Fruit fly (Drosophila melanogaster) whole organism, embryonic: ENCODE measurements around the gene CG14818.

Experiments used
- Ada2b ChIP-seq: fragments of 200-800 bp; sonication (Bioruptor generic); IDR thresholded peaks from 2 replicates; pipeline ENCODE4 v1.3.6; 2022; ENCODE audit warnings: missing biosample characterization, missing genetic modification characterization
- Asciz ChIP-seq: fragments of 200-800 bp; sonication (Bioruptor generic); optimal IDR thresholded peaks from 2 replicates; lab custom pipeline; 2017; ENCODE audit warnings: missing biosample characterization, mild to moderate bottlenecking, missing genetic modification characterization, missing genetic modification reagents
- Bgb ChIP-seq: fragments of 200-800 bp; sonication (Bioruptor generic); IDR thresholded peaks from 2 replicates; pipeline ENCODE4 v1.3.6; 2022; ENCODE audit warnings: missing biosample characterization, missing genetic modification characterization; ENCODE audit not compliant: partially characterized antibody
- Bteb2 ChIP-seq: fragments of 200-800 bp; sonication (Bioruptor generic); optimal IDR thresholded peaks from 2 replicates; lab custom pipeline; 2016; ENCODE audit warnings: missing biosample characterization, missing genetic modification characterization
- CG1024 ChIP-seq: fragments of 200-800 bp; sonication (Bioruptor generic); IDR thresholded peaks from 2 replicates; pipeline ENCODE4 v1.3.6; 2022; ENCODE audit warnings: missing biosample characterization, missing genetic modification characterization
- CG10267 ChIP-seq: fragments of 200-800 bp; sonication (Bioruptor generic); optimal IDR thresholded peaks from 2 replicates; lab custom pipeline; 2018; ENCODE audit warnings: missing biosample characterization, mild to moderate bottlenecking, missing genetic modification characterization, moderate library complexity
- CG10565 ChIP-seq: fragments of 200-800 bp; sonication (Bioruptor generic); optimal IDR thresholded peaks from 3 replicates; lab custom pipeline; 2016; ENCODE audit warnings: missing biosample characterization, mild to moderate bottlenecking, missing genetic modification characterization
- CG10959 ChIP-seq: fragments of 200-800 bp; sonication (Bioruptor generic); IDR thresholded peaks from 2 replicates; pipeline ENCODE4 v1.3.6; 2022; ENCODE audit warnings: missing biosample characterization, missing genetic modification characterization
- CG12236 ChIP-seq: fragments of 200-800 bp; sonication (Bioruptor generic); optimal IDR thresholded peaks from 2 replicates; lab custom pipeline; 2016; ENCODE audit warnings: missing biosample characterization, missing genetic modification characterization
- CG12299 ChIP-seq: fragments of 200-800 bp; sonication (Bioruptor generic); optimal IDR thresholded peaks from 2 replicates; lab custom pipeline; 2018; ENCODE audit warnings: missing biosample characterization, mild to moderate bottlenecking, missing genetic modification characterization
- CG14014 ChIP-seq: fragments of 200-800 bp; sonication (Bioruptor generic); IDR thresholded peaks from 2 replicates; pipeline ENCODE4 v1.3.6; 2022; ENCODE audit warnings: missing biosample characterization, missing genetic modification characterization
- CG14667 ChIP-seq: fragments of 200-800 bp; sonication (Bioruptor generic); IDR thresholded peaks from 2 replicates; pipeline ENCODE4 v1.3.6; 2022; ENCODE audit warnings: missing biosample characterization, missing genetic modification characterization
- CG14710 ChIP-seq: fragments of 200-800 bp; sonication (Bioruptor generic); optimal IDR thresholded peaks from 3 replicates; lab custom pipeline; 2019; ENCODE audit warnings: missing biosample characterization, mild to moderate bottlenecking, missing genetic modification characterization, moderate library complexity
- CG1647 ChIP-seq: fragments of 200-800 bp; sonication (Bioruptor generic); optimal IDR thresholded peaks from 3 replicates; lab custom pipeline; 2016; ENCODE audit warnings: missing biosample characterization, missing genetic modification characterization
- CG17802 ChIP-seq: fragments of 200-800 bp; sonication (Bioruptor generic); optimal IDR thresholded peaks from 2 replicates; lab custom pipeline; 2018; ENCODE audit warnings: missing biosample characterization, mild to moderate bottlenecking, missing genetic modification characterization, moderate library complexity
- CG2712 ChIP-seq: fragments of 200-800 bp; optimal IDR thresholded peaks from 3 replicates; lab custom pipeline; 2019; ENCODE audit warnings: missing biosample characterization, mild to moderate bottlenecking, missing genetic modification characterization, moderate library complexity
- CG30431 ChIP-seq: fragments of 200-800 bp; sonication (Bioruptor generic); optimal IDR thresholded peaks from 2 replicates; lab custom pipeline; 2017; ENCODE audit warnings: missing biosample characterization, missing genetic modification characterization
- CG4328 ChIP-seq: fragments of 200-800 bp; sonication (Bioruptor generic); optimal IDR thresholded peaks from 3 replicates; lab custom pipeline; 2017; ENCODE audit warnings: missing biosample characterization, missing genetic modification reagents, missing genetic modification characterization
- CG7271 ChIP-seq: fragments of 200-800 bp; sonication (Bioruptor generic); optimal IDR thresholded peaks from 2 replicates; lab custom pipeline; 2018; ENCODE audit warnings: missing biosample characterization, mild to moderate bottlenecking, missing genetic modification characterization, moderate library complexity
- CG7963 ChIP-seq: fragments of 200-800 bp; sonication (Bioruptor generic); IDR thresholded peaks from 3 replicates; pipeline ENCODE4 v1.3.6; 2022; ENCODE audit warnings: missing biosample characterization, missing genetic modification characterization; ENCODE audit not compliant: partially characterized antibody
- Dfd ChIP-seq, 2 experiments: fragments of >200 bp; optimal IDR thresholded peaks; 2 replicates each; lab custom pipeline; 2017; ENCODE audit warnings: missing biosample characterization in 2 of 2, missing genetic modification characterization in 2 of 2
- Dip2 ChIP-seq: fragments of 200-800 bp; sonication (Bioruptor generic); IDR thresholded peaks from 2 replicates; pipeline ENCODE4 v1.3.6; 2022; ENCODE audit warnings: missing biosample characterization, missing genetic modification characterization
- Fer3 ChIP-seq: fragments of 200-800 bp; sonication (Bioruptor generic); optimal IDR thresholded peaks from 2 replicates; lab custom pipeline; 2018; ENCODE audit warnings: missing biosample characterization, mild to moderate bottlenecking, missing genetic modification characterization, moderate library complexity
- H15 ChIP-seq: fragments of 200-800 bp; sonication (Bioruptor generic); IDR thresholded peaks from 3 replicates; pipeline ENCODE4 v1.3.6; 2022; ENCODE audit warnings: missing biosample characterization, missing genetic modification characterization
- HHEX ChIP-seq: fragments of 200-800 bp; sonication (Bioruptor generic); optimal IDR thresholded peaks from 3 replicates; lab custom pipeline; 2017; ENCODE audit warnings: missing biosample characterization, mild to moderate bottlenecking, missing genetic modification characterization, missing genetic modification reagents
- HLH54F ChIP-seq: fragments of 200-800 bp; sonication (Bioruptor generic); optimal IDR thresholded peaks from 3 replicates; lab custom pipeline; 2016; ENCODE audit warnings: missing biosample characterization, missing genetic modification characterization
- HmgD ChIP-seq: fragments of 200-800 bp; sonication (Bioruptor generic); optimal IDR thresholded peaks from 3 replicates; lab custom pipeline; 2016; ENCODE audit warnings: missing biosample characterization, missing genetic modification characterization
- Jarid2 ChIP-seq: fragments of 200-800 bp; sonication (Bioruptor generic); optimal IDR thresholded peaks from 3 replicates; lab custom pipeline; 2017; ENCODE audit warnings: mild to moderate bottlenecking, missing biosample characterization, missing genetic modification reagents, missing genetic modification characterization
- NFAT ChIP-seq: fragments of 200-800 bp; sonication (Bioruptor generic); IDR thresholded peaks from 2 replicates; pipeline ENCODE4 v1.3.6; 2022; ENCODE audit warnings: missing biosample characterization, missing genetic modification characterization
- Ravus ChIP-seq: fragments of 200-800 bp; sonication (Bioruptor generic); IDR thresholded peaks from 2 replicates; pipeline ENCODE4 v1.3.6; 2022; ENCODE audit warnings: missing biosample characterization, missing genetic modification characterization
- Six4 ChIP-seq: fragments of 200-800 bp; sonication (Bioruptor generic); optimal IDR thresholded peaks from 2 replicates; lab custom pipeline; 2016; ENCODE audit warnings: missing biosample characterization, missing genetic modification characterization
- Vsx1 ChIP-seq: fragments of 200-800 bp; sonication (Bioruptor generic); optimal IDR thresholded peaks from 2 replicates; lab custom pipeline; 2017; ENCODE audit warnings: missing biosample characterization, mild to moderate bottlenecking, missing genetic modification characterization, missing genetic modification reagents
- btn ChIP-seq: fragments of 200-800 bp; sonication (Bioruptor generic); optimal IDR thresholded peaks from 2 replicates; lab custom pipeline; 2016; ENCODE audit warnings: missing biosample characterization, missing genetic modification characterization
- caup ChIP-seq: fragments of 200-800 bp; sonication (Bioruptor generic); optimal IDR thresholded peaks from 3 replicates; lab custom pipeline; 2017; ENCODE audit warnings: missing biosample characterization, mild to moderate bottlenecking, missing genetic modification characterization, moderate library complexity; ENCODE audit not compliant: severe bottlenecking
- exex ChIP-seq: fragments of 200-800 bp; sonication (Bioruptor generic); optimal IDR thresholded peaks from 4 replicates; lab custom pipeline; 2018; ENCODE audit warnings: missing biosample characterization, mild to moderate bottlenecking, missing genetic modification characterization, moderate library complexity
- gcm ChIP-seq: fragments of 200-800 bp; sonication (Bioruptor generic); optimal IDR thresholded peaks from 2 replicates; lab custom pipeline; 2019; ENCODE audit warnings: missing biosample characterization, mild to moderate bottlenecking, missing genetic modification characterization, moderate library complexity
- gem ChIP-seq: fragments of 200-800 bp; sonication (Bioruptor generic); optimal IDR thresholded peaks from 2 replicates; lab custom pipeline; 2019; ENCODE audit warnings: missing biosample characterization, mild to moderate bottlenecking, missing genetic modification characterization, moderate library complexity
- gsb ChIP-seq: fragments of 200-800 bp; sonication (Bioruptor generic); IDR thresholded peaks from 2 replicates; pipeline ENCODE4 v1.3.6; 2022; ENCODE audit warnings: missing biosample characterization, missing genetic modification characterization
- h ChIP-seq: fragments of >200 bp; optimal IDR thresholded peaks from 2 replicates; lab custom pipeline; 2017
- jumu ChIP-seq: fragments of 200-800 bp; sonication (Bioruptor generic); optimal IDR thresholded peaks from 3 replicates; lab custom pipeline; 2016; ENCODE audit warnings: missing biosample characterization, missing genetic modification characterization
- kay ChIP-seq: fragments of 200-800 bp; sonication (Bioruptor generic); optimal IDR thresholded peaks from 2 replicates; lab custom pipeline; 2016; ENCODE audit warnings: missing biosample characterization, missing genetic modification characterization
- pum ChIP-seq: fragments of 200-800 bp; sonication (Bioruptor generic); optimal IDR thresholded peaks from 2 replicates; lab custom pipeline; 2016; ENCODE audit warnings: missing biosample characterization, missing genetic modification characterization
- run ChIP-seq: fragments of 200-800 bp; sonication (Bioruptor generic); optimal IDR thresholded peaks from 3 replicates; lab custom pipeline; 2018; ENCODE audit warnings: missing biosample characterization, mild to moderate bottlenecking, missing genetic modification characterization
- shn ChIP-seq: fragments of 200-800 bp; sonication (Bioruptor generic); optimal IDR thresholded peaks from 3 replicates; lab custom pipeline; 2016; ENCODE audit warnings: missing biosample characterization, missing genetic modification characterization
- tio ChIP-seq: fragments of 200-800 bp; sonication (Bioruptor generic); optimal IDR thresholded peaks from 2 replicates; lab custom pipeline; 2017; ENCODE audit warnings: missing biosample characterization, missing genetic modification characterization, inconsistent platforms
- toy ChIP-seq: fragments of 200-800 bp; sonication (Bioruptor generic); IDR thresholded peaks from 2 replicates; pipeline ENCODE4 v1.3.6; 2022; ENCODE audit warnings: missing biosample characterization, missing genetic modification characterization
- trh ChIP-seq: fragments of 200-800 bp; sonication (Bioruptor generic); optimal IDR thresholded peaks from 2 replicates; lab custom pipeline; 2016; ENCODE audit warnings: missing biosample characterization, missing genetic modification characterization
- ttk ChIP-seq: fragments of 200-800 bp; sonication (Bioruptor generic); IDR thresholded peaks from 2 replicates; pipeline ENCODE4 v2.1.2; 2022; ENCODE audit warnings: missing biosample characterization, missing genetic modification characterization
- wdn ChIP-seq: fragments of 200-800 bp; sonication (Bioruptor generic); IDR thresholded peaks from 2 replicates; pipeline ENCODE4 v1.3.6; 2022; ENCODE audit warnings: missing biosample characterization, missing genetic modification characterization
- zen2 ChIP-seq: fragments of 200-800 bp; sonication (Bioruptor generic); IDR thresholded peaks from 3 replicates; pipeline ENCODE4 v1.3.6; 2022; ENCODE audit warnings: missing biosample characterization, missing genetic modification characterization; ENCODE audit not compliant: partially characterized antibody
- zf30C ChIP-seq: fragments of 200-800 bp; sonication (Bioruptor generic); optimal IDR thresholded peaks from 3 replicates; lab custom pipeline; 2018; ENCODE audit warnings: missing biosample characterization, mild to moderate bottlenecking, missing genetic modification characterization

Gene CG14818

dm6 chrX:1849914-1850313 is 29.7 kb downstream of the CG14818 start (continued):
- TF ChIP-seq CG10267 (tag; lab: Kevin White, UChicago) (peak; percentile 76), HLH54F (GFP tag; lab: Kevin White, UChicago) (peak; percentile 72), CG1024 (no peak), wdn (GFP tag; lab: Robert Waterston, UW) (peak; percentile 77), Bteb2 (GFP tag; lab: Kevin White, UChicago) (peak; percentile 82), btn (GFP tag; lab: Kevin White, UChicago) (no peak), Bgb (no peak), CG2712 (tag; lab: Kevin White, UChicago) (peak; percentile 85), Jarid2 (GFP tag; lab: Kevin White, UChicago) (peak; percentile 57), HHEX (GFP tag; lab: Kevin White, UChicago) (peak; percentile 90), kay (peak; percentile 90), CG12236 (GFP tag; lab: Kevin White, UChicago) (peak; percentile 42), gcm (GFP tag; lab: Kevin White, UChicago) (peak; percentile 70), Six4 (GFP tag; lab: Kevin White, UChicago) (peak; percentile 61), trh (GFP tag; lab: Kevin White, UChicago) (peak; percentile 19), CG7271 (tag; lab: Kevin White, UChicago) (peak; percentile 15), Ada2b (peak; percentile 75), Dfd (GFP tag; optimal IDR thresholded peaks at IDR 0.05; lab: Kevin White, UChicago) (peak in 1 of 2 experiments; percentile 62), Vsx1 (GFP tag; lab: Kevin White, UChicago) (peak; percentile 81), zen2 (no peak), caup (GFP tag; lab: Kevin White, UChicago) (peak; percentile 90), CG7963 (GFP tag; lab: Robert Waterston, UW) (no peak), CG30431 (peak; percentile 72), HmgD (GFP tag; lab: Kevin White, UChicago) (no peak), jumu (GFP tag; lab: Kevin White, UChicago) (peak; percentile 56), Fer3 (tag; lab: Kevin White, UChicago) (peak; percentile 93), run (tag; lab: Kevin White, UChicago) (peak; percentile 76), ttk (peak; percentile 45; the same call in 1 of the 2 replicates), h (no peak), H15 (GFP tag; lab: Robert Waterston, UW) (peak; percentile 53; the same call in 1 of the 3 replicates), zf30C (GFP tag; lab: Kevin White, UChicago) (peak; percentile 85), Ravus (GFP tag; lab: Robert Waterston, UW) (peak; percentile 39; the same call in 1 of the 2 replicates), gem (tag; lab: Kevin White, UChicago) (peak; percentile 94), CG14667 (peak; percentile 58; the same call in 1 of the 2 replicates), CG12299 (tag; lab: Kevin White, UChicago) (peak; percentile 83), CG10565 (GFP tag; lab: Kevin White, UChicago) (peak; percentile 26), shn (GFP tag; lab: Kevin White, UChicago) (peak; percentile 53), CG14710 (tag; lab: Kevin White, UChicago) (peak; percentile 66), gsb (GFP tag; lab: Robert Waterston, UW) (peak; percentile 44; the same call in 1 of the 2 replicates), CG4328 (GFP tag; lab: Kevin White, UChicago) (peak; percentile 82), toy (GFP tag; lab: Robert Waterston, UW) (0 out of 2 replicates have a peak, but pooled peaks have one; percentile 42), NFAT (GFP tag; lab: Robert Waterston, UW) (peak; percentile 74; the same call in 1 of the 2 replicates), CG17802 (tag; lab: Kevin White, UChicago) (peak; percentile 37), Asciz (GFP tag; lab: Kevin White, UChicago) (peak; percentile 70), CG14014 (GFP tag; lab: Robert Waterston, UW) (peak; percentile 77), pum (peak; percentile 58), Dip2 (GFP tag; lab: Robert Waterston, UW) (no peak; the same call in 1 of the 2 replicates), CG10959 (peak; percentile 43), tio (GFP tag; lab: Kevin White, UChicago) (peak; percentile 81), CG1647 (GFP tag; lab: Kevin White, UChicago) (peak; percentile 79), exex (tag; lab: Kevin White, UChicago) (peak; percentile 89)
